Fruit fly (Drosophila melanogaster): ENCODE results near the gene Fadd.

Fadd gene

DNA sequence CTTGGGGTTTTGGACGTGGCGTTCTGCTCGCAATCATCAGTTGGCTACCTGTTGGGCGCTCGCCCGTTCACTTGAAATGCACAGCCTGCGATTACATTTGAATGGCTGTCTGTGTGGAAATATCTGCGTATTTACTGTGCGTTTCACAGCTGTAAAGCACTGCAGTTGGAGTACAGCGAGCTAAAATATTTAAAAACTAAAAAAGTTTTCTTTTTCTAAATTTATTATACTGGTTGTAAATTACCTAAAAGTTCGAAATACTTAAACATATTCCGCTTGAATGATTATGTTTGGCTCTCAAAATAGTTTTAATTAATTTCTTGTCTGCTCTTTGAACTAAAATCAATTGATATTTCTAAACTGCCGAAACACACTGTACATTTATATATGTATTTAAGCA lies 12.0 kb downstream of the Fadd start:
- TF ChIP-seq bab1 (GFP tag; optimal IDR thresholded peaks at IDR 0.05) (peak; percentile 30), kay (GFP tag; ENCODE audit: borderline replicate concordance) (peak; percentile 89), Mnt (GFP tag; optimal IDR thresholded peaks at IDR 0.05) (no peak), CG14711 (tag; optimal IDR thresholded peaks at IDR 0.05) (no peak), CG1620 (GFP tag; optimal IDR thresholded peaks at IDR 0.05) (no peak), tj (GFP tag; optimal IDR thresholded peaks at IDR 0.05) (no peak), pad (GFP tag; optimal IDR thresholded peaks at IDR 0.05) (no peak), toe (GFP tag; optimal IDR thresholded peaks at IDR 0.05) (no peak)

DNA sequence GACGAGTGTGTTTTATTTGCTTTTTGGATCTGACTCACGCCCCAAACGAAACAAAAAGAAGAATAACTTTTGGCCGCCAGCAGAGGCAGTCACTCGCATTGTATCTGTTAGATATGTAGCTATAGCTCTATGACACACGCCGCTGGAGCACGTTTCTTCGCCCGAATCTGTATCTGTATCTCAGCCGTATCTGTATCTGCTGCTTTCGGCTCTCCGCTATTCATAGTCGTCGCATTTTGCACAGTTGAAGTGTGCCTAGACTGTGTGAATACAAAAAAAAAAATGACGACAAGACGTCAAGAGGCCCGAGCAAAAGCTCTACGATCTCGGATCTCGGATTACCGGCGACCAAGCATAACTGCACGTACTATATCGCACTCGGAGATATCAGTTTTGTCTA lies 12.5 kb downstream of the Fadd start:
- TF ChIP-seq ovo (GFP tag; optimal IDR thresholded peaks at IDR 0.05) (no peak), CG7101 (tag; optimal IDR thresholded peaks at IDR 0.05) (no peak), tj (GFP tag; optimal IDR thresholded peaks at IDR 0.05) (peak; percentile 38), toe (GFP tag; optimal IDR thresholded peaks at IDR 0.05) (no peak), CG33017 (tag; optimal IDR thresholded peaks at IDR 0.05) (no peak)

- TF ChIP-seq Mnt (GFP tag; optimal IDR thresholded peaks at IDR 0.05): no peak
- no peak for TF ChIP-seq CG11617 (GFP tag; optimal IDR thresholded peaks at IDR 0.05)
- TF ChIP-seq CG5204 (GFP tag; optimal IDR thresholded peaks at IDR 0.05): no peak
- TF ChIP-seq kay (GFP tag; ENCODE audit: borderline replicate concordance): no peak
- TF ChIP-seq cic (GFP tag; optimal IDR thresholded peaks at IDR 0.05): no peak
- TF ChIP-seq cnc (optimal IDR thresholded peaks at IDR 0.05): no peak
- no peak for TF ChIP-seq CG1620 (GFP tag; optimal IDR thresholded peaks at IDR 0.05)
Observed at dm6 chr3R:22047412-22047811, 13.2 kb downstream of the Fadd start.

DNA sequence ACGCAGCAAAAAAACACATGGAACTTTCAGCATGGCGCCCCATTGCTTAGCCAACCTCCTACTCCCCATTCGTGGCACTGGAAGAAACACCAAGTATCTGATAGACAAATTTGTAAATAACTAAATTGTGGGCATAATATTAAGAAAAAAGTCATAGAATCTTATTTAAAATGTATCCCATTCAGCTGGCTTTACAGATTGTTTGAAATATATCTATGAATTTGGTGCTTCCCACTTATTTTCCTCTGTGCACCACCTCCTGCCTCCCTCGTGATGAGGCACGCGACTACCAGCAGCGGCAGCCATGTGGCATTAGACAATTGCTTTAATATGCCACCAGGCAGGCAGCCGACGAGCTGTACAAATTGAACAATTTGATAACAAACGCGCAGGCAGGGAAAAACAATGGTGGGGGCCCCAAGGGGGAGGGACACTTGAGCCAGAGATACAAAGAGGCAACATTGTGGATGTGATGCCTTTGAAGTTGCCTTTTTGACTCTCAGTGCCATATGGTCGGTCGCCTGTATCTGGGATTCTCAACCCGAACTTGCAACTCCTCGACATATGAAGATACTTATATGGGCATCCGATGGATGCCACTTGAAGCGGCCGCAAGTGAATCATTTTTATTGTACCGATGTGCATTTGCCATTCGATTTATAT lies 15.0 kb downstream of the Fadd start:
- no peak for TF ChIP-seq cic (GFP tag; optimal IDR thresholded peaks at IDR 0.05)
- no peak for TF ChIP-seq CG7045 (GFP tag; optimal IDR thresholded peaks at IDR 0.05)
- TF ChIP-seq CG1620 (GFP tag; optimal IDR thresholded peaks at IDR 0.05): no peak
- TF ChIP-seq bab1 (GFP tag; optimal IDR thresholded peaks at IDR 0.05): no peak
- no peak for TF ChIP-seq Hr96 (GFP tag; optimal IDR thresholded peaks at IDR 0.05)
- TF ChIP-seq cnc (optimal IDR thresholded peaks at IDR 0.05): no peak
- no peak for TF ChIP-seq toe (GFP tag; optimal IDR thresholded peaks at IDR 0.05)
- no peak for TF ChIP-seq Mnt (GFP tag; optimal IDR thresholded peaks at IDR 0.05)
- no peak for TF ChIP-seq CG11617 (GFP tag; optimal IDR thresholded peaks at IDR 0.05)
- no peak for TF ChIP-seq Clk (GFP tag; optimal IDR thresholded peaks at IDR 0.05)
- TF ChIP-seq CG33017 (tag; optimal IDR thresholded peaks at IDR 0.05): no peak
- no peak for TF ChIP-seq ovo (GFP tag; optimal IDR thresholded peaks at IDR 0.05)
- TF ChIP-seq CG7101 (tag; optimal IDR thresholded peaks at IDR 0.05): no peak
- no peak for TF ChIP-seq kay (GFP tag; ENCODE audit: borderline replicate concordance)

- no peak for TF ChIP-seq CG7045 (GFP tag; optimal IDR thresholded peaks at IDR 0.05)
- no peak for TF ChIP-seq CG14711 (tag; optimal IDR thresholded peaks at IDR 0.05)
- TF ChIP-seq CG5204 (GFP tag; optimal IDR thresholded peaks at IDR 0.05): no peak
- no peak for TF ChIP-seq pad (GFP tag; optimal IDR thresholded peaks at IDR 0.05)
- TF ChIP-seq CG1620 (GFP tag; optimal IDR thresholded peaks at IDR 0.05): no peak
- no peak for TF ChIP-seq tj (GFP tag; optimal IDR thresholded peaks at IDR 0.05)
- no peak for TF ChIP-seq CG11617 (GFP tag; optimal IDR thresholded peaks at IDR 0.05)
- TF ChIP-seq cnc (optimal IDR thresholded peaks at IDR 0.05): no peak
- TF ChIP-seq ovo (GFP tag; optimal IDR thresholded peaks at IDR 0.05): no peak
- TF ChIP-seq Crg-1 (GFP tag; optimal IDR thresholded peaks at IDR 0.05): no peak
- no peak for TF ChIP-seq bab1 (GFP tag; optimal IDR thresholded peaks at IDR 0.05)
- TF ChIP-seq cic (GFP tag; optimal IDR thresholded peaks at IDR 0.05): no peak
- TF ChIP-seq toe (GFP tag; optimal IDR thresholded peaks at IDR 0.05): no peak
- no peak for TF ChIP-seq Clk (GFP tag; optimal IDR thresholded peaks at IDR 0.05)
Observed at dm6 chr3R:22052235-22052634, 18.0 kb downstream of the Fadd start.

- TF ChIP-seq CG33017 (tag; optimal IDR thresholded peaks at IDR 0.05): no peak
- TF ChIP-seq toe (GFP tag; optimal IDR thresholded peaks at IDR 0.05): no peak
- no peak for TF ChIP-seq tj (GFP tag; optimal IDR thresholded peaks at IDR 0.05)
- no peak for TF ChIP-seq CG14711 (tag; optimal IDR thresholded peaks at IDR 0.05)
- TF ChIP-seq CG5204 (GFP tag; optimal IDR thresholded peaks at IDR 0.05): no peak
- no peak for TF ChIP-seq ovo (GFP tag; optimal IDR thresholded peaks at IDR 0.05)
- TF ChIP-seq CG7101 (tag; optimal IDR thresholded peaks at IDR 0.05): no peak
- no peak for TF ChIP-seq bab1 (GFP tag; optimal IDR thresholded peaks at IDR 0.05)
- no peak for TF ChIP-seq CG11617 (GFP tag; optimal IDR thresholded peaks at IDR 0.05)
Observed at dm6 chr3R:22053202-22053601, 18.9 kb downstream of the Fadd start.

- no peak for TF ChIP-seq Crg-1 (GFP tag; optimal IDR thresholded peaks at IDR 0.05)
- TF ChIP-seq kay (GFP tag; ENCODE audit: borderline replicate concordance): no peak
- TF ChIP-seq CG5204 (GFP tag; optimal IDR thresholded peaks at IDR 0.05): no peak
- TF ChIP-seq Clk (GFP tag; optimal IDR thresholded peaks at IDR 0.05): no peak
- no peak for TF ChIP-seq CG1620 (GFP tag; optimal IDR thresholded peaks at IDR 0.05)
- TF ChIP-seq tj (GFP tag; optimal IDR thresholded peaks at IDR 0.05): no peak
- TF ChIP-seq bab1 (GFP tag; optimal IDR thresholded peaks at IDR 0.05): no peak
- no peak for TF ChIP-seq CG14711 (tag; optimal IDR thresholded peaks at IDR 0.05)
- no peak for TF ChIP-seq Hr96 (GFP tag; optimal IDR thresholded peaks at IDR 0.05)
Observed at dm6 chr3R:22053740-22054139, 19.5 kb downstream of the Fadd start.

Measured in whole organism, adult.